Worm (Caenorhabditis elegans) whole organism, L4 larva: ENCODE data around the gene oig-1.
"Not testable (repeated sequence)": the region's sequence is repeated elsewhere in the genome, so short reads cannot be mapped to it uniquely, and the experiment has no call there.

Source experiments
- F49E8.2 ChIP-seq: sonication (generic microtip); optimal IDR thresholded peaks from 2 replicates; lab custom pipeline; 2016; ENCODE audit warnings: missing compliant biosample characterization, mild to moderate bottlenecking, missing genetic modification characterization, borderline replicate concordance
- R02D3.7 ChIP-seq: fragments of 150-350 bp; sonication (generic microtip); optimal IDR thresholded peaks from 3 replicates; lab custom pipeline; 2014; ENCODE audit warnings: missing biosample characterization, missing genetic modification characterization
- ZK546.5 ChIP-seq, 2 experiments: sonication (generic microtip); optimal IDR thresholded peaks; 2 replicates each; lab custom pipeline; 2017; ENCODE audit warnings: missing biosample characterization in 2 of 2, missing genetic modification characterization in 2 of 2
- aly-2 ChIP-seq: sonication (generic microtip); optimal IDR thresholded peaks from 2 replicates; lab custom pipeline; 2018; ENCODE audit warnings: missing biosample characterization, missing genetic modification characterization
- hlh-30 ChIP-seq: sonication (generic microtip); optimal IDR thresholded peaks from 2 replicates; lab custom pipeline; 2017; ENCODE audit warnings: antibody characterized with exemption, mild to moderate bottlenecking, missing genetic modification characterization, missing compliant biosample characterization; ENCODE audit not compliant: insufficient read depth
- lim-7 ChIP-seq: fragments of 200-800 bp; sonication (Bioruptor generic); IDR thresholded peaks from 2 replicates; pipeline ENCODE4 v1.3.6; 2022; ENCODE audit warnings: missing genetic modification characterization, missing compliant biosample characterization
- nhr-11 ChIP-seq: fragments of 150-350 bp; optimal IDR thresholded peaks from 2 replicates; lab custom pipeline; 2014; ENCODE audit warnings: missing biosample characterization, missing genetic modification characterization
- pha-4 ChIP-seq, 2 experiments: fragments of 150-350 bp in 1 of 2; fragments of 200-800 bp in 1 of 2; sonication (Bioruptor generic) in 1 of 2; IDR thresholded peaks in 1 of 2; optimal IDR thresholded peaks in 1 of 2; 2 replicates each; pipeline versions ENCODE4 v1.3.6 to Lab custom; 2014 to 2022; ENCODE audit warnings: missing genetic modification characterization in 2 of 2, missing genetic modification reagents in 2 of 2, missing biosample characterization in 1 of 2, missing compliant biosample characterization in 1 of 2
- pqm-1 ChIP-seq: sonication (generic microtip); optimal IDR thresholded peaks from 2 replicates; lab custom pipeline; 2017; ENCODE audit warnings: missing biosample characterization, missing genetic modification characterization
- snpc-4 ChIP-seq: fragments of 150-350 bp; optimal IDR thresholded peaks from 2 replicates; lab custom pipeline; 2014; ENCODE audit warnings: missing biosample characterization, missing genetic modification characterization
- unc-62 ChIP-seq, 3 experiments: fragments of 150-350 bp in 1 of 3; sonication (generic microtip); optimal IDR thresholded peaks in 2 of 3; peaks in 1 of 3; 1 replicate in 1 of 3; 2 replicates in 2 of 3; lab custom pipeline; 2014 to 2017; ENCODE audit warnings: missing biosample characterization in 3 of 3, missing genetic modification characterization in 3 of 3, missing genetic modification reagents in 3 of 3, missing genotype in 1 of 3
- zip-11 ChIP-seq: fragments of 200-800 bp; sonication (Bioruptor generic); IDR thresholded peaks from 2 replicates; pipeline ENCODE4 v1.3.6; 2022; ENCODE audit warnings: missing genetic modification characterization, missing compliant biosample characterization

- not testable (repeated sequence) for TF ChIP-seq nhr-11 (tag; lab: Kevin White, UChicago); snpc-4 (tag; lab: Kevin White, UChicago); hlh-30; unc-62 (GFP tag; optimal IDR thresholded peaks at IDR 0.05 in 1 of 2; lab: Kevin White, UChicago); unc-62 (tag; optimal IDR thresholded peaks at IDR 0.05; lab: Kevin White, UChicago); lim-7 (GFP tag; lab: Robert Waterston, UW); ZK546.5 (tag; optimal IDR thresholded peaks at IDR 0.05; lab: Kevin White, UChicago); pha-4 (GFP tag; IDR thresholded peaks at IDR 0.05; lab: Robert Waterston, UW); pha-4 (tag; optimal IDR thresholded peaks at IDR 0.05; lab: Kevin White, UChicago); F49E8.2; pqm-1; zip-11 (GFP tag; lab: Robert Waterston, UW); aly-2 (tag; lab: Kevin White, UChicago); R02D3.7 (tag; lab: Kevin White, UChicago)
These were observed 21.3 kb downstream of the oig-1 start for ce11 chrIII:6504157-6504556.
